Fruit fly (Drosophila melanogaster): ENCODE results near the gene Drsl2.

The Drsl2 gene

dm6 chr3L:3349825-3350123, 35.6 kb downstream of the Drsl2 start:
- TF ChIP-seq CG17806 (tag; optimal IDR thresholded peaks at IDR 0.05), result no peak

- TF ChIP-seq CG10348 (GFP tag; IDR thresholded peaks at IDR 0.05) (no peak), CG32121 (GFP tag; IDR thresholded peaks at IDR 0.05) (no peak), CG14655 (GFP tag; optimal IDR thresholded peaks at IDR 0.05) (no peak), EcR (GFP tag; optimal IDR thresholded peaks at IDR 0.05) (no peak), CG12605 (GFP tag; IDR thresholded peaks at IDR 0.05) (no peak), CG17806 (tag; optimal IDR thresholded peaks at IDR 0.05) (no peak), gl (tag; optimal IDR thresholded peaks at IDR 0.05) (no peak), Pif1B (GFP tag; optimal IDR thresholded peaks at IDR 0.05) (no peak), Snoo (tag; optimal IDR thresholded peaks at IDR 0.05) (no peak), CG13204 (GFP tag; optimal IDR thresholded peaks at IDR 0.05) (no peak), CG9948 (tag; optimal IDR thresholded peaks at IDR 0.05) (no peak), Ets98B (GFP tag; IDR thresholded peaks at IDR 0.05) (no peak), CG15710 (tag; optimal IDR thresholded peaks at IDR 0.05) (no peak), CG4496 (GFP tag; IDR thresholded peaks at IDR 0.05) (no peak), fd96Ca (GFP tag; IDR thresholded peaks at IDR 0.05) (no peak), Pif1A (GFP tag; optimal IDR thresholded peaks at IDR 0.05) (no peak), rn (GFP tag; IDR thresholded peaks at IDR 0.05) (no peak), CG34367 (tag; optimal IDR thresholded peaks at IDR 0.05) (no peak), D1 (tag; optimal IDR thresholded peaks at IDR 0.05) (no peak), CG8159 (tag; optimal IDR thresholded peaks at IDR 0.05) (no peak)
Observed at dm6 chr3L:3350572-3351343, 36.6 kb downstream of the Drsl2 start.

dm6 chr3L:3351814-3352359, 37.7 kb downstream of the Drsl2 start:
- TF ChIP-seq CG13204 (GFP tag; optimal IDR thresholded peaks at IDR 0.05) (no peak), CG32121 (GFP tag; IDR thresholded peaks at IDR 0.05) (no peak), CG14655 (GFP tag; optimal IDR thresholded peaks at IDR 0.05) (no peak), EcR (GFP tag; optimal IDR thresholded peaks at IDR 0.05) (peak; percentile 27)

- no peak for TF ChIP-seq Pif1A (GFP tag; optimal IDR thresholded peaks at IDR 0.05)
- no peak for TF ChIP-seq CG9948 (tag; optimal IDR thresholded peaks at IDR 0.05)
- TF ChIP-seq CG10348 (GFP tag; IDR thresholded peaks at IDR 0.05), result no peak
- TF ChIP-seq CG34367 (tag; optimal IDR thresholded peaks at IDR 0.05), result no peak
- TF ChIP-seq CG32121 (GFP tag; IDR thresholded peaks at IDR 0.05), result no peak
Observed at dm6 chr3L:3352516-3352915, 38.4 kb downstream of the Drsl2 start.

dm6 chr3L:3353297-3353696, 39.1 kb downstream of the Drsl2 start:
- no peak for TF ChIP-seq Ets98B (GFP tag; IDR thresholded peaks at IDR 0.05)
- TF ChIP-seq CG14655 (GFP tag; optimal IDR thresholded peaks at IDR 0.05), result no peak

All from whole organism, pupa.